Worm (Caenorhabditis elegans): Measurements from ENCODE around the gene Y54G2A.76.

ce11 chrIV:2798339-2798738 is 10.9 kb upstream of the Y54G2A.76 start, which contains the start of gene Y54G2A.52:
- TF ChIP-seq fos-1 (tag; optimal IDR thresholded peaks at IDR 0.05) (no peak), nhr-77 (tag; optimal IDR thresholded peaks at IDR 0.05) (no peak), ama-1 (optimal IDR thresholded peaks at IDR 0.05) (no peak), lsy-2 (tag; optimal IDR thresholded peaks at IDR 0.05) (no peak), F26F4.8 (GFP tag; conservative IDR thresholded peaks at IDR 0.05) (no peak), aly-2 (tag; optimal IDR thresholded peaks at IDR 0.05) (no peak), hlh-11 (tag; optimal IDR thresholded peaks at IDR 0.05) (peak; percentile 53)

Data from whole organism, L4 larva.